Worm (Caenorhabditis elegans) whole organism, L1 larva: ENCODE data around the gene Y39G8B.1.
A peak's percentile ranks its signal among the peaks of the same experiment; 100 is the strongest.

ENCODE experiments used
- ama-1 ChIP-seq: fragments of 150-350 bp; optimal IDR thresholded peaks from 2 replicates; lab custom pipeline; 2014
- blmp-1 ChIP-seq: fragments of 150-350 bp; optimal IDR thresholded peaks from 2 replicates; lab custom pipeline; 2014; ENCODE audit warnings: missing biosample characterization, missing genetic modification characterization
- efl-3 ChIP-seq: fragments of 200-800 bp; sonication (Bioruptor generic); optimal IDR thresholded peaks from 2 replicates; lab custom pipeline; 2018; ENCODE audit warnings: mild to moderate bottlenecking, missing genetic modification characterization, missing compliant biosample characterization
- elt-2 ChIP-seq: sonication (generic microtip); optimal IDR thresholded peaks from 2 replicates; lab custom pipeline; 2016; ENCODE audit warnings: missing genetic modification characterization, mild to moderate bottlenecking, inconsistent platforms, missing compliant biosample characterization, missing genetic modification reagents
- hpl-2 ChIP-seq: fragments of 150-350 bp; optimal IDR thresholded peaks from 2 replicates; lab custom pipeline; 2014; ENCODE audit warnings: missing biosample characterization, missing genetic modification reagents, missing genetic modification characterization
- isw-1 ChIP-seq: fragments of 200-800 bp; sonication (Bioruptor generic); IDR thresholded peaks from 2 replicates; pipeline ENCODE4 v1.3.6; 2022; ENCODE audit warnings: missing genetic modification characterization, missing compliant biosample characterization
- lin-14 ChIP-seq: fragments of 200-800 bp; sonication (Bioruptor generic); optimal IDR thresholded peaks from 2 replicates; lab custom pipeline; 2018; ENCODE audit warnings: mild to moderate bottlenecking, missing genetic modification characterization, moderate library complexity, missing compliant biosample characterization
- lin-15B ChIP-seq: fragments of 150-350 bp; sonication (generic microtip); optimal IDR thresholded peaks from 3 replicates; lab custom pipeline; 2014; ENCODE audit warnings: missing biosample characterization, missing genetic modification characterization
- lin-35 ChIP-seq, 2 experiments: fragments of 150-350 bp; optimal IDR thresholded peaks; 2 replicates each; lab custom pipeline; 2014; ENCODE audit warnings: missing biosample characterization in 2 of 2, missing genetic modification characterization in 2 of 2, missing genetic modification reagents in 2 of 2
- lin-39 ChIP-seq: fragments of 150-350 bp; optimal IDR thresholded peaks from 2 replicates; lab custom pipeline; 2014; ENCODE audit warnings: missing biosample characterization, missing genetic modification reagents, missing genetic modification characterization
- mab-9 ChIP-seq: fragments of 200-800 bp; sonication (Bioruptor generic); IDR thresholded peaks from 2 replicates; pipeline ENCODE4 v1.3.6; 2022; ENCODE audit warnings: missing genetic modification reagents, missing genetic modification characterization, missing compliant biosample characterization
- mef-2 ChIP-seq: fragments of 150-350 bp; optimal IDR thresholded peaks from 2 replicates; lab custom pipeline; 2014; ENCODE audit warnings: missing biosample characterization, missing genetic modification characterization
- nhr-11 ChIP-seq: fragments of 150-350 bp; optimal IDR thresholded peaks from 2 replicates; lab custom pipeline; 2014; ENCODE audit warnings: missing biosample characterization, missing genetic modification characterization
- nhr-20 ChIP-seq: sonication (generic microtip); optimal IDR thresholded peaks from 2 replicates; lab custom pipeline; 2016; ENCODE audit warnings: mild to moderate bottlenecking, missing genetic modification characterization, missing compliant biosample characterization
- nhr-28 ChIP-seq: fragments of 150-350 bp; optimal IDR thresholded peaks from 2 replicates; lab custom pipeline; 2014; ENCODE audit warnings: missing biosample characterization, missing genetic modification characterization
- nhr-84 ChIP-seq: sonication (generic microtip); optimal IDR thresholded peaks from 2 replicates; lab custom pipeline; 2017; ENCODE audit warnings: missing biosample characterization, missing genetic modification characterization
- sptf-1 ChIP-seq: fragments of 150-350 bp; optimal IDR thresholded peaks from 2 replicates; lab custom pipeline; 2014; ENCODE audit warnings: missing biosample characterization, missing genetic modification characterization
- unc-130 ChIP-seq: fragments of 150-350 bp; optimal IDR thresholded peaks from 2 replicates; lab custom pipeline; 2017; ENCODE audit warnings: missing biosample characterization, missing genetic modification characterization, inconsistent platforms
- vab-15 ChIP-seq: sonication (generic microtip); optimal IDR thresholded peaks from 2 replicates; lab custom pipeline; 2017; ENCODE audit warnings: missing genotype, mild to moderate bottlenecking, missing genetic modification characterization, missing compliant biosample characterization
- ztf-4 ChIP-seq: fragments of 150-350 bp; optimal IDR thresholded peaks from 2 replicates; lab custom pipeline; 2014; ENCODE audit warnings: missing biosample characterization, missing genetic modification characterization

Gene Y39G8B.1

ce11 chrII:13931944-13932343 is 41.7 kb downstream of the Y39G8B.1 start, which contains the start of gene hot-3:
Gene hot-3, minus strand, starts transcription at chrII:13932044.
- TF ChIP-seq mef-2 (no peak), ztf-4 (tag; lab: Kevin White, UChicago) (no peak), mab-9 (GFP tag; lab: Robert Waterston, UW) (no peak), nhr-28 (tag; lab: Kevin White, UChicago) (no peak), nhr-84 (tag; lab: Kevin White, UChicago) (no peak), lin-14 (GFP tag; lab: Kevin White, UChicago) (no peak), lin-15B (tag; lab: Kevin White, UChicago) (no peak), vab-15 (tag; lab: Kevin White, UChicago) (no peak), nhr-20 (tag; lab: Kevin White, UChicago) (no peak), isw-1 (GFP tag; lab: Robert Waterston, UW) (no peak), sptf-1 (tag; lab: Kevin White, UChicago) (no peak), elt-2 (tag; lab: Kevin White, UChicago) (no peak), lin-39 (tag; lab: Kevin White, UChicago) (no peak), unc-130 (tag; lab: Kevin White, UChicago) (no peak), ama-1 (lab: Kevin White, UChicago) (no peak), efl-3 (GFP tag; lab: Kevin White, UChicago) (no peak), hpl-2 (no peak), lin-35 (GFP tag; optimal IDR thresholded peaks at IDR 0.05; lab: Kevin White, UChicago) (no peak)

- TF ChIP-seq nhr-11 (tag; lab: Kevin White, UChicago) (no peak), blmp-1 (tag; lab: Kevin White, UChicago) (peak; percentile 1)
Measured at ce11 chrII:13924909-13925308, 48.7 kb downstream of the Y39G8B.1 start, which contains the start of gene mltn-5. Gene mltn-5, plus strand, starts transcription at chrII:13925209.
